Worm (Caenorhabditis elegans): ENCODE results near the gene unc-86.

DNA sequence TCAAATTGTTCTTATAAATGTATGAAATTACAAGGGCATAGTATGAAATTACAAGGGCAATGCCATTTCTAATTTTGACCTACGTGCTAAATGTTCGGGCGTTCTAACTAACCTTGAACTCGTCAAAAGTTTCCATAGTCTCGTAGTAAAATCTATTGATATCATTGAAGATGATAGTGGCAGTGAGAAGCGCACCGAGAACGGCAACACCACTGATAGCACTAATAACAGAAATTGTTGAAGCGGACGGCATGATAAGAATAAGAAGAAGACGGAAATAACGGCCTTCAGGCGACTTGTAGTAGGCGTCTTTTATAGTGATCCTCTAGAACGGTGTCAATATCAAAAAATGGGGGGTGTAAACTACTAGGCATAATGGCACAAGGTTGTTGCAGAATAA lies 47.2 kb upstream of the unc-86 start, which contains the start of gene col-91:
- no peak for TF ChIP-seq unc-3 (GFP tag; conservative IDR thresholded peaks at IDR 0.05)
- no peak for TF ChIP-seq unc-3 (tag; optimal IDR thresholded peaks at IDR 0.05)
- TF ChIP-seq gmeb-2 (tag; optimal IDR thresholded peaks at IDR 0.05): no peak
- TF ChIP-seq rnt-1 (tag; optimal IDR thresholded peaks at IDR 0.05): no peak
- no peak for TF ChIP-seq pag-3 (tag; optimal IDR thresholded peaks at IDR 0.05; ENCODE audit: borderline replicate concordance)
- no peak for TF ChIP-seq nfya-1 (tag; optimal IDR thresholded peaks at IDR 0.05)
- no peak for TF ChIP-seq nhr-11 (tag; optimal IDR thresholded peaks at IDR 0.05)
- TF ChIP-seq lin-11 (tag; optimal IDR thresholded peaks at IDR 0.05): no peak
- TF ChIP-seq lim-6 (tag; optimal IDR thresholded peaks at IDR 0.05): no peak
- TF ChIP-seq hlh-13 (GFP tag; optimal IDR thresholded peaks at IDR 0.05): no peak
- no peak for TF ChIP-seq sox-4 (tag; optimal IDR thresholded peaks at IDR 0.05)
- no peak for TF ChIP-seq zip-5 (tag; optimal IDR thresholded peaks at IDR 0.05)
- no peak for TF ChIP-seq npax-4 (tag; optimal IDR thresholded peaks at IDR 0.05)

Measured in whole organism, late embryonic.